Worm (Caenorhabditis elegans) whole organism, L2 larva: ENCODE measurements around the gene ttbk-7.

Experiments used
- R02D3.7 ChIP-seq: fragments of 150-350 bp; optimal IDR thresholded peaks from 2 replicates; lab custom pipeline; 2014; ENCODE audit warnings: missing biosample characterization, missing genetic modification characterization
- ceh-16 ChIP-seq: fragments of 150-350 bp; optimal IDR thresholded peaks from 2 replicates; lab custom pipeline; 2014; ENCODE audit warnings: missing biosample characterization, missing genetic modification characterization
- crh-2 ChIP-seq: sonication (generic microtip); optimal IDR thresholded peaks from 2 replicates; lab custom pipeline; 2017; ENCODE audit warnings: missing biosample characterization, missing genetic modification characterization
- elt-3 ChIP-seq: sonication (generic microtip); optimal IDR thresholded peaks from 2 replicates; lab custom pipeline; 2017; ENCODE audit warnings: missing biosample characterization, missing genetic modification characterization
- lsy-2 ChIP-seq, 2 experiments: fragments of 150-350 bp in 1 of 2; sonication (generic microtip) in 1 of 2; optimal IDR thresholded peaks; 2 replicates each; lab custom pipeline; 2014 to 2017; ENCODE audit warnings: missing biosample characterization in 2 of 2, missing genetic modification characterization in 2 of 2
- mab-5 ChIP-seq: fragments of 150-350 bp; optimal IDR thresholded peaks from 2 replicates; lab custom pipeline; 2014; ENCODE audit warnings: missing biosample characterization, missing genetic modification characterization
- nhr-21 ChIP-seq: fragments of 150-350 bp; optimal IDR thresholded peaks from 2 replicates; lab custom pipeline; 2014; ENCODE audit warnings: missing biosample characterization, missing genetic modification characterization
- nhr-6 ChIP-seq: fragments of 150-350 bp; optimal IDR thresholded peaks from 2 replicates; lab custom pipeline; 2014; ENCODE audit warnings: missing biosample characterization, missing genetic modification characterization
- sem-4 ChIP-seq: fragments of 150-350 bp; optimal IDR thresholded peaks from 2 replicates; lab custom pipeline; 2014; ENCODE audit warnings: missing biosample characterization, missing genetic modification reagents, missing genetic modification characterization
- unc-62 ChIP-seq: fragments of 150-350 bp; optimal IDR thresholded peaks from 2 replicates; lab custom pipeline; 2014; ENCODE audit warnings: missing biosample characterization, missing genetic modification reagents, missing genetic modification characterization
- zag-1 ChIP-seq: fragments of 150-350 bp; optimal IDR thresholded peaks from 2 replicates; lab custom pipeline; 2014; ENCODE audit warnings: missing biosample characterization, missing genetic modification characterization
- ztf-1 ChIP-seq: fragments of 200-800 bp; sonication (Bioruptor generic); conservative IDR thresholded peaks from 2 replicates; pipeline ENCODE4 v1.3.6; 2022; ENCODE audit warnings: missing genetic modification characterization, missing compliant biosample characterization
- ztf-4 ChIP-seq: fragments of 150-350 bp; optimal IDR thresholded peaks from 2 replicates; lab custom pipeline; 2014; ENCODE audit warnings: missing biosample characterization, missing genetic modification characterization

DNA sequence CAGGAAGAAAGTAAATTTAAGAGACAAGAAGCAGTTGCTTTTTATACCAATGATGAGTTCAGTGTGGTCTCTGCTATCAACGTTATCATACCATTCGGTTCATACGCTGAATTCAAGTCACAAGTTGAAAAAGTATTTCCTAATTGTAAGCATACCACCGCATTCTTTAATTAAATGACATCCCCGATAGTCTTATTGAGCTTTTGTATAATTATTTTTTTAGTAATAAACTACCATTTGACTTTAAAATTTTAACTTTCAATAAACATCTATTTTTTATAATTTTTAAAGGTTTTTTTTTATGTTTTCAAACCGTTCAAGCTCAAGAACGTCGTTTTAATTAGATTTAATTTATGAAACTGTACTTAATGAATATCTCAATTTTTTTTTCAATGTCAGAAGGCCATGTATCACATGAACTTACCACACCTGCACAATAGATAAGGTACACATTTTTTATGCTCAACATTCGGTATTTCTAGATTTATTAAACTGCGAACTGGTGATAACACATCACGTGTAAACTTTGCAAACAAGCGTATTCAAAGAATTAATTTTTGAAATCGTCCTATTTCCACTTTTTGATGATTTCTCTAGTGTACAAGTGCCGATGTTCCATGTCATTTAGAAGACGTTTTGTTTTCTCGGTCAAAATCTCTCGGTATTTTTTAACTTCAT, 46.3 kb upstream of the ttbk-7 start, which contains the start of gene T16G1.4:
- no peak for TF ChIP-seq ztf-4 (tag; lab: Kevin White, UChicago)
- no peak for TF ChIP-seq elt-3
- no peak for TF ChIP-seq ztf-1 (GFP tag; lab: Robert Waterston, UW)
- no peak for TF ChIP-seq nhr-21 (tag; lab: Kevin White, UChicago)
- TF ChIP-seq unc-62: no peak
- no peak for TF ChIP-seq lsy-2 (tag; optimal IDR thresholded peaks at IDR 0.05; lab: Kevin White, UChicago)
- TF ChIP-seq ceh-16 (tag; lab: Kevin White, UChicago): no peak
- no peak for TF ChIP-seq nhr-6
- no peak for TF ChIP-seq sem-4 (tag; lab: Kevin White, UChicago)
- TF ChIP-seq mab-5 (tag; lab: Kevin White, UChicago): no peak
- TF ChIP-seq zag-1 (tag; lab: Kevin White, UChicago): no peak
- TF ChIP-seq crh-2: no peak
- no peak for TF ChIP-seq R02D3.7 (tag; lab: Kevin White, UChicago)
